Fruit fly (Drosophila melanogaster) whole organism: ENCODE results near the gene brv3.

Experiments
- pan ChIP-seq: fragments of >200 bp; optimal IDR thresholded peaks from 2 replicates; lab custom pipeline; 2017
- usp ChIP-seq: fragments of >200 bp; optimal IDR thresholded peaks from 2 replicates; lab custom pipeline; 2017; ENCODE audit warnings: missing biosample characterization, missing genetic modification characterization, mixed read lengths

DNA sequence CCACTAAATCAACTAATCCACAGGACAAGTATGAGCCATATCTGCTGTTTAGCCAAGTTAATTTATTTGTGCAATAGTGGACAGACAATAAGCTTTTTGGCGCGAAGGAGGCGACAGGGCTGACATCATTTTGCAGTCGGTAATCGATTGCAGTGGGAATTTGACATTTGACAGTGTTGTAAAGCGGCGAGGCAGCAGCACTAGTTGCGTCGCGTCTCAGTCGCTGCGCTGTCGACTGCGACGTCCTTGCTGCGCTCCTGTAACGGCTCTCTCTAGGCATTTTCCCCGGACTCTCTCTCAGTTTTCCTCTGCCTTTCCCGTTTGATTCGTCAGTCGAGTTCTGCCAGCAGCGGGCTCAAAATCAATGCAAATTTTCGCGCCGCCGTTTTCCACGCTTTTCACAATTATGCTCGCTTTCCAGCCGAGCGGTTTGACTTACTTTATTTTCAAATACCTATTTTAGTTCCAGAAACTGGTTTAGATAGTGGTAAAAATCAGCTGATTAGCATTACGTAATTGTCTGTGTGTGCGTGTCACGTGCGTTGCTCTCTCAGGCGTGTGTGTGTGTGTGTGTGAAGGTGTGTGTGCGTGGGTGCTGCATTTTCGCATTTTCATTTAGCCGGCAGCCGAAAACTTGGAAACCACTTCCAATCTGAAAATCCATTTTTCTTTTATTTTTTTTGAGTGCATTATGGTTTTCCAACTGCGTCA lies 12.6 kb upstream of the brv3 start:
- TF ChIP-seq pan (no peak), usp (GFP tag; lab: Kevin White, UChicago) (no peak)
